Worm (Caenorhabditis elegans) whole organism, late embryonic: Measurements from ENCODE around the gene C54D10.5.

Source experiments
- C08G9.2 ChIP-seq: sonication (generic microtip); optimal IDR thresholded peaks from 2 replicates; lab custom pipeline; 2016; ENCODE audit warnings: mild to moderate bottlenecking, missing genetic modification characterization, moderate library complexity, missing compliant biosample characterization
- C38D4.7 ChIP-seq: fragments of 200-800 bp; sonication (Bioruptor generic); optimal IDR thresholded peaks from 2 replicates; lab custom pipeline; 2018; ENCODE audit warnings: mild to moderate bottlenecking, missing genetic modification characterization, moderate library complexity, missing compliant biosample characterization
- F13H6.1 ChIP-seq: sonication (generic microtip); optimal IDR thresholded peaks from 2 replicates; lab custom pipeline; 2016; ENCODE audit warnings: missing genetic modification characterization, missing compliant biosample characterization
- K02D7.2 ChIP-seq: sonication (generic microtip); optimal IDR thresholded peaks from 2 replicates; lab custom pipeline; 2017; ENCODE audit warnings: mild to moderate bottlenecking, missing genetic modification characterization, missing compliant biosample characterization
- K09A11.1 ChIP-seq: sonication (generic microtip); optimal IDR thresholded peaks from 2 replicates; lab custom pipeline; 2017; ENCODE audit warnings: antibody characterized with exemption, mild to moderate bottlenecking, missing genetic modification characterization, missing compliant biosample characterization; ENCODE audit not compliant: insufficient read depth
- T23F11.4 ChIP-seq: fragments of 200-800 bp; sonication (Bioruptor generic); optimal IDR thresholded peaks from 2 replicates; lab custom pipeline; 2018; ENCODE audit warnings: mild to moderate bottlenecking, missing genetic modification characterization, missing compliant biosample characterization
- ahr-1 ChIP-seq: sonication (generic microtip); optimal IDR thresholded peaks from 2 replicates; lab custom pipeline; 2016; ENCODE audit warnings: missing genetic modification characterization, missing compliant biosample characterization
- ama-1 ChIP-seq: fragments of 150-350 bp; optimal IDR thresholded peaks from 2 replicates; lab custom pipeline; 2014
- ceh-31 ChIP-seq: sonication (generic microtip); optimal IDR thresholded peaks from 2 replicates; lab custom pipeline; 2016; ENCODE audit warnings: missing genetic modification characterization, missing compliant biosample characterization
- ceh-34 ChIP-seq: sonication (generic microtip); optimal IDR thresholded peaks from 2 replicates; lab custom pipeline; 2016; ENCODE audit warnings: mild to moderate bottlenecking, missing genetic modification characterization, missing compliant biosample characterization
- ceh-45 ChIP-seq: fragments of 200-800 bp; sonication (Bioruptor generic); IDR thresholded peaks from 2 replicates; pipeline ENCODE4 v1.3.6; 2022; ENCODE audit warnings: missing genetic modification reagents, missing genetic modification characterization, missing compliant biosample characterization
- ceh-48 ChIP-seq: sonication (generic microtip); optimal IDR thresholded peaks from 2 replicates; lab custom pipeline; 2016; ENCODE audit warnings: missing genetic modification characterization, inconsistent platforms, missing compliant biosample characterization
- ceh-6 ChIP-seq: fragments of 200-800 bp; sonication (Bioruptor generic); optimal IDR thresholded peaks from 2 replicates; lab custom pipeline; 2018; ENCODE audit warnings: mild to moderate bottlenecking, missing genetic modification characterization, missing compliant biosample characterization
- che-1 ChIP-seq: sonication (generic microtip); optimal IDR thresholded peaks from 2 replicates; lab custom pipeline; 2016; ENCODE audit warnings: mild to moderate bottlenecking, missing genetic modification characterization, missing compliant biosample characterization
- dve-1 ChIP-seq: sonication (generic microtip); optimal IDR thresholded peaks from 2 replicates; lab custom pipeline; 2017; ENCODE audit warnings: antibody characterized with exemption, mild to moderate bottlenecking, missing genetic modification characterization, missing compliant biosample characterization
- elt-2 ChIP-seq: sonication (generic microtip); optimal IDR thresholded peaks from 2 replicates; lab custom pipeline; 2016; ENCODE audit warnings: missing genetic modification reagents, missing genetic modification characterization, missing compliant biosample characterization
- eyg-1 ChIP-seq: sonication (generic microtip); optimal IDR thresholded peaks from 2 replicates; lab custom pipeline; 2016; ENCODE audit warnings: missing genotype, missing genetic modification characterization, missing compliant biosample characterization
- fax-1 ChIP-seq: sonication (generic microtip); optimal IDR thresholded peaks from 2 replicates; lab custom pipeline; 2016; ENCODE audit warnings: missing genotype, missing genetic modification characterization, missing compliant biosample characterization
- hlh-13 ChIP-seq: fragments of 200-800 bp; sonication (Bioruptor generic); optimal IDR thresholded peaks from 2 replicates; lab custom pipeline; 2018; ENCODE audit warnings: mild to moderate bottlenecking, missing genetic modification characterization, missing compliant biosample characterization
- lin-11 ChIP-seq: fragments of 200-800 bp; sonication (Bioruptor generic); optimal IDR thresholded peaks from 2 replicates; lab custom pipeline; 2018; ENCODE audit warnings: mild to moderate bottlenecking, missing genetic modification characterization, missing compliant biosample characterization
- mec-3 ChIP-seq: sonication (generic microtip); optimal IDR thresholded peaks from 2 replicates; lab custom pipeline; 2016; ENCODE audit warnings: borderline replicate concordance, missing genetic modification characterization, missing compliant biosample characterization
- nhr-11 ChIP-seq: fragments of 150-350 bp; optimal IDR thresholded peaks from 2 replicates; lab custom pipeline; 2014; ENCODE audit warnings: missing biosample characterization, missing genetic modification characterization
- odd-2 ChIP-seq: sonication (generic microtip); optimal IDR thresholded peaks from 2 replicates; lab custom pipeline; 2017; ENCODE audit warnings: antibody characterized with exemption, mild to moderate bottlenecking, missing genetic modification characterization, missing compliant biosample characterization
- pat-9 ChIP-seq: fragments of 200-800 bp; sonication (Bioruptor generic); optimal IDR thresholded peaks from 2 replicates; lab custom pipeline; 2018; ENCODE audit warnings: mild to moderate bottlenecking, missing genetic modification characterization, moderate library complexity, missing compliant biosample characterization
- pax-1 ChIP-seq: fragments of 150-350 bp; optimal IDR thresholded peaks from 2 replicates; lab custom pipeline; 2014; ENCODE audit warnings: missing biosample characterization, missing genetic modification characterization
- pha-2 ChIP-seq: sonication (generic microtip); optimal IDR thresholded peaks from 2 replicates; lab custom pipeline; 2017; ENCODE audit warnings: mild to moderate bottlenecking, missing genetic modification characterization, missing compliant biosample characterization
- pha-4 ChIP-seq: fragments of 150-350 bp; optimal IDR thresholded peaks from 2 replicates; lab custom pipeline; 2018; ENCODE audit warnings: missing biosample characterization, missing genetic modification reagents, missing genetic modification characterization
- pqm-1 ChIP-seq: sonication (generic microtip); optimal IDR thresholded peaks from 2 replicates; lab custom pipeline; 2016; ENCODE audit warnings: missing genetic modification characterization, missing compliant biosample characterization
- ref-2 ChIP-seq: sonication (generic microtip); optimal IDR thresholded peaks from 2 replicates; lab custom pipeline; 2016; ENCODE audit warnings: missing genetic modification characterization, missing compliant biosample characterization
- sdc-2 ChIP-seq: sonication (generic microtip); optimal IDR thresholded peaks from 2 replicates; lab custom pipeline; 2016; ENCODE audit warnings: missing genotype, missing genetic modification characterization, missing compliant biosample characterization
- sox-2 ChIP-seq: fragments of 200-800 bp; sonication (Bioruptor generic); IDR thresholded peaks from 2 replicates; pipeline ENCODE4 v1.3.6; 2022; ENCODE audit warnings: missing genetic modification reagents, missing genetic modification characterization, missing compliant biosample characterization
- syd-9 ChIP-seq: sonication (generic microtip); optimal IDR thresholded peaks from 2 replicates; lab custom pipeline; 2016; ENCODE audit warnings: mild to moderate bottlenecking, missing genetic modification characterization, moderate library complexity, missing compliant biosample characterization
- unc-3 ChIP-seq, 2 experiments: fragments of 200-800 bp in 1 of 2; sonication (Bioruptor generic) in 1 of 2; sonication (generic microtip) in 1 of 2; conservative IDR thresholded peaks in 1 of 2; optimal IDR thresholded peaks in 1 of 2; 2 replicates each; pipeline versions ENCODE4 v1.3.6 to Lab custom; 2016 to 2022; ENCODE audit warnings: missing compliant biosample characterization in 2 of 2, missing genetic modification characterization in 2 of 2, missing genetic modification reagents in 1 of 2
- unc-86 ChIP-seq: sonication (generic microtip); optimal IDR thresholded peaks from 2 replicates; lab custom pipeline; 2016; ENCODE audit warnings: missing genetic modification characterization, missing compliant biosample characterization

Gene C54D10.5

ce11 chrV:12429039-12429438 lies at the start of gene C54D10.5:
C54D10.5 (plus strand) TSS chrV:12429339.
- TF ChIP-seq C38D4.7 (GFP tag; lab: Kevin White, UChicago) (no peak), sdc-2 (no peak), K09A11.1 (no peak)

- TF ChIP-seq ceh-45 (GFP tag; lab: Robert Waterston, UW) = no peak
- TF ChIP-seq sdc-2 = no peak
- no peak for TF ChIP-seq nhr-11 (tag; lab: Kevin White, UChicago)
- TF ChIP-seq ahr-1 (tag; lab: Kevin White, UChicago) = no peak
Measured at ce11 chrV:12386154-12386553, 43.0 kb upstream of the C54D10.5 start, which contains the start of gene K01D12.15. K01D12.15 (plus strand) TSS chrV:12386454.

DNA sequence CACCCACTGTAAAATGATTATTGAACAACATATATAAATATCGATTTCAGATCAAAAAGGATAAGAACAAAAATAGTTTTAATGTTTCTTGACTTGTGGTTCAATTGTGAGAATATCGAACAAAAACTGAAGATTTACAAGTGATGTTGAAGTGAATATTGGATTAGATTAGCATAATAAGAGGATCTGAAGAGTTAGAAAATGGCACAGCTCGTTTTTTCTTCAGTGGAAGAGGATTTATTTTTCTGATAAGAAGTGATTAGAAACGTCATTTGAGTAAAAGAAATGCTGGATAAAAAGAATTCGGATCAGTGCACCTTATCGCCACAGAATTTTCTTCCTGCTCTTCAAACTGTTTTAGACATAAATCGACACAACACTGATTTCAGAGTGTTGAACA lies 33.4 kb upstream of the C54D10.5 start, which contains the start of gene twk-14:
twk-14 (minus strand) TSS at position 8 of the 400 bp plus-strand sequence.
- TF ChIP-seq C08G9.2 (tag; lab: Kevin White, UChicago) = no peak
- no peak for TF ChIP-seq ref-2 (tag; lab: Kevin White, UChicago)
- no peak for TF ChIP-seq odd-2 (tag; lab: Kevin White, UChicago)
- TF ChIP-seq pax-1 (tag; lab: Kevin White, UChicago) = no peak
- TF ChIP-seq ceh-31 (tag; lab: Kevin White, UChicago) = no peak
- no peak for TF ChIP-seq ceh-48 (tag; lab: Kevin White, UChicago)
- TF ChIP-seq hlh-13 (GFP tag; lab: Kevin White, UChicago) = no peak
- no peak for TF ChIP-seq pha-4

ce11 chrV:12397545-12397944 lies 31.6 kb upstream of the C54D10.5 start, which contains the start of gene K01D12.5:
K01D12.5 (plus strand) TSS chrV:12397845.
- TF ChIP-seq ceh-6 = no peak
- no peak for TF ChIP-seq F13H6.1 (tag; lab: Kevin White, UChicago)
- TF ChIP-seq unc-3 (GFP tag; conservative IDR thresholded peaks at IDR 0.05; lab: Robert Waterston, UW) = no peak
- no peak for TF ChIP-seq unc-3 (tag; optimal IDR thresholded peaks at IDR 0.05; lab: Kevin White, UChicago)
- TF ChIP-seq pha-4 = no peak
- no peak for TF ChIP-seq sox-2 (GFP tag; lab: Robert Waterston, UW)
- no peak for TF ChIP-seq T23F11.4 (GFP tag; lab: Kevin White, UChicago)
- no peak for TF ChIP-seq ceh-34 (tag; lab: Kevin White, UChicago)
- TF ChIP-seq dve-1 (tag; lab: Kevin White, UChicago) = no peak
- TF ChIP-seq C08G9.2 (tag; lab: Kevin White, UChicago) = no peak
- TF ChIP-seq, all 69 proteins: peak for 0

- TF ChIP-seq elt-2 (tag; lab: Kevin White, UChicago) (no peak), ama-1 (lab: Kevin White, UChicago) (no peak), pqm-1 (no peak), fax-1 (tag; lab: Kevin White, UChicago) (no peak), pat-9 (no peak), syd-9 (tag; lab: Kevin White, UChicago) (no peak), ceh-6 (no peak), unc-86 (no peak), eyg-1 (tag; lab: Kevin White, UChicago) (no peak), lin-11 (tag; lab: Kevin White, UChicago) (no peak), ahr-1 (tag; lab: Kevin White, UChicago) (no peak), pha-2 (no peak), K09A11.1 (no peak), che-1 (tag; lab: Kevin White, UChicago) (no peak), K02D7.2 (no peak), mec-3 (tag; lab: Kevin White, UChicago) (no peak)
Measured at ce11 chrV:12400677-12401236, 28.4 kb upstream of the C54D10.5 start, which contains the start of the genes K01D12.20 and miga-1. K01D12.20 (minus strand) TSS chrV:12400814. miga-1 (minus strand) TSS chrV:12400859.
